Worm (Caenorhabditis elegans) whole organism, L2 larva: ENCODE measurements around the gene ppm-1.G.

Experiments used
- mab-5 ChIP-seq: fragments of 150-350 bp; optimal IDR thresholded peaks from 2 replicates; lab custom pipeline; 2014; ENCODE audit warnings: missing biosample characterization, missing genetic modification characterization
- nhr-77 ChIP-seq: fragments of 150-350 bp; optimal IDR thresholded peaks from 2 replicates; lab custom pipeline; 2014; ENCODE audit warnings: missing biosample characterization, missing genetic modification characterization
- ztf-1 ChIP-seq: fragments of 200-800 bp; sonication (Bioruptor generic); conservative IDR thresholded peaks from 2 replicates; pipeline ENCODE4 v1.3.6; 2022; ENCODE audit warnings: missing genetic modification characterization, missing compliant biosample characterization

ce11 chrIII:811544-811943, 28.0 kb downstream of the ppm-1.G start, which contains the start of gene daf-7:
- no peak for TF ChIP-seq ztf-1
- no peak for TF ChIP-seq mab-5 (tag; lab: Kevin White, UChicago)
- no peak for TF ChIP-seq nhr-77 (tag; lab: Kevin White, UChicago)
